Fruit fly (Drosophila melanogaster) whole organism, embryonic: Measurements from ENCODE around the gene Syx4.
A peak's percentile ranks its signal among the peaks of the same experiment; 100 is the strongest.

ENCODE experiments used
- C15 ChIP-seq: fragments of 200-800 bp; sonication (Bioruptor generic); IDR thresholded peaks from 3 replicates; pipeline ENCODE4 v1.3.6; 2022; ENCODE audit warnings: missing biosample characterization, missing genetic modification characterization
- CG10462 ChIP-seq: fragments of 200-800 bp; sonication (Bioruptor generic); optimal IDR thresholded peaks from 2 replicates; lab custom pipeline; 2016; ENCODE audit warnings: missing biosample characterization, missing genetic modification characterization
- CG11560 ChIP-seq: fragments of 200-800 bp; sonication (Bioruptor generic); IDR thresholded peaks from 3 replicates; pipeline ENCODE4 v1.3.6; 2022; ENCODE audit warnings: missing biosample characterization, missing genetic modification characterization
- CG12155 ChIP-seq: fragments of 200-800 bp; sonication (Bioruptor generic); optimal IDR thresholded peaks from 3 replicates; lab custom pipeline; 2016; ENCODE audit warnings: missing biosample characterization, missing genetic modification characterization
- CG12299 ChIP-seq: fragments of 200-800 bp; sonication (Bioruptor generic); optimal IDR thresholded peaks from 2 replicates; lab custom pipeline; 2018; ENCODE audit warnings: missing biosample characterization, mild to moderate bottlenecking, missing genetic modification characterization
- CG13424 ChIP-seq: fragments of 200-800 bp; sonication (Bioruptor generic); optimal IDR thresholded peaks from 2 replicates; lab custom pipeline; 2019; ENCODE audit warnings: missing biosample characterization, mild to moderate bottlenecking, missing genetic modification characterization, moderate library complexity
- CG15011 ChIP-seq: fragments of 200-800 bp; sonication (Bioruptor generic); optimal IDR thresholded peaks from 3 replicates; lab custom pipeline; 2018; ENCODE audit warnings: missing biosample characterization, mild to moderate bottlenecking, missing genetic modification characterization
- CG1529 ChIP-seq: fragments of 200-800 bp; sonication (Bioruptor generic); optimal IDR thresholded peaks from 3 replicates; lab custom pipeline; 2018; ENCODE audit warnings: missing biosample characterization, missing genetic modification characterization
- CG1832 ChIP-seq: fragments of 200-800 bp; sonication (Bioruptor generic); optimal IDR thresholded peaks from 2 replicates; lab custom pipeline; 2017; ENCODE audit warnings: missing biosample characterization, mild to moderate bottlenecking, missing genetic modification characterization, inconsistent platforms
- CG30431 ChIP-seq: fragments of 200-800 bp; sonication (Bioruptor generic); optimal IDR thresholded peaks from 2 replicates; lab custom pipeline; 2017; ENCODE audit warnings: missing biosample characterization, missing genetic modification characterization
- CG3065 ChIP-seq: fragments of 200-800 bp; sonication (Bioruptor generic); optimal IDR thresholded peaks from 2 replicates; lab custom pipeline; 2016; ENCODE audit warnings: missing biosample characterization, missing genetic modification characterization
- CG3407 ChIP-seq: fragments of 200-800 bp; sonication (Bioruptor generic); optimal IDR thresholded peaks from 2 replicates; lab custom pipeline; 2018; ENCODE audit warnings: missing biosample characterization, mild to moderate bottlenecking, missing genetic modification characterization
- CG4820 ChIP-seq: fragments of 200-800 bp; sonication (Bioruptor generic); optimal IDR thresholded peaks from 3 replicates; lab custom pipeline; 2016; ENCODE audit warnings: missing biosample characterization, missing genetic modification characterization
- CG5953 ChIP-seq: fragments of 200-800 bp; sonication (Bioruptor generic); IDR thresholded peaks from 2 replicates; pipeline ENCODE4 v1.3.6; 2022; ENCODE audit warnings: missing biosample characterization, missing genetic modification characterization
- CG6654 ChIP-seq: fragments of 200-800 bp; sonication (Bioruptor generic); optimal IDR thresholded peaks from 2 replicates; lab custom pipeline; 2017; ENCODE audit warnings: missing biosample characterization, mild to moderate bottlenecking, missing genetic modification characterization
- CG7556 ChIP-seq: fragments of 200-800 bp; sonication (Bioruptor generic); optimal IDR thresholded peaks from 2 replicates; lab custom pipeline; 2017; ENCODE audit warnings: missing biosample characterization, mild to moderate bottlenecking, missing genetic modification characterization
- CG7786 ChIP-seq: fragments of 200-800 bp; sonication (Bioruptor generic); optimal IDR thresholded peaks from 2 replicates; lab custom pipeline; 2016; ENCODE audit warnings: missing biosample characterization, missing genetic modification characterization
- CG7963 ChIP-seq: fragments of 200-800 bp; sonication (Bioruptor generic); IDR thresholded peaks from 3 replicates; pipeline ENCODE4 v1.3.6; 2022; ENCODE audit warnings: missing biosample characterization, missing genetic modification characterization; ENCODE audit not compliant: partially characterized antibody
- CG8290 ChIP-seq, 3 experiments: fragments of 200-800 bp; sonication (Bioruptor generic); optimal IDR thresholded peaks; 2 replicates each; lab custom pipeline; 2016 to 2019; ENCODE audit warnings: missing biosample characterization in 3 of 3, missing genetic modification characterization in 3 of 3, mild to moderate bottlenecking in 2 of 3, moderate library complexity in 1 of 3
- CG8359 ChIP-seq: fragments of 200-800 bp; sonication (Bioruptor generic); optimal IDR thresholded peaks from 2 replicates; lab custom pipeline; 2017; ENCODE audit warnings: missing biosample characterization, mild to moderate bottlenecking, missing genetic modification characterization, borderline replicate concordance
- Dad ChIP-seq: fragments of 200-800 bp; sonication (Bioruptor generic); optimal IDR thresholded peaks from 3 replicates; lab custom pipeline; 2016; ENCODE audit warnings: missing biosample characterization, missing genetic modification characterization
- Dp ChIP-seq: fragments of 200-800 bp; sonication (Bioruptor generic); optimal IDR thresholded peaks from 2 replicates; lab custom pipeline; 2018; ENCODE audit warnings: missing biosample characterization, mild to moderate bottlenecking, missing genetic modification characterization, moderate library complexity
- Eip74EF ChIP-seq, 2 experiments: fragments of 200-800 bp in 1 of 2; fragments of >200 bp in 1 of 2; sonication (Bioruptor generic) in 1 of 2; optimal IDR thresholded peaks; 2 replicates each; lab custom pipeline; 2017 to 2019; ENCODE audit warnings: missing biosample characterization in 2 of 2, missing genetic modification characterization in 2 of 2, mild to moderate bottlenecking in 1 of 2, moderate library complexity in 1 of 2
- MTF-1 ChIP-seq: fragments of 200-800 bp; sonication (Bioruptor generic); optimal IDR thresholded peaks from 2 replicates; lab custom pipeline; 2018; ENCODE audit warnings: missing biosample characterization, mild to moderate bottlenecking, missing genetic modification characterization, borderline replicate concordance
- Nf-YC ChIP-seq: fragments of 200-800 bp; optimal IDR thresholded peaks from 3 replicates; lab custom pipeline; 2019; ENCODE audit warnings: missing biosample characterization, mild to moderate bottlenecking, missing genetic modification characterization, moderate library complexity
- Oli ChIP-seq: fragments of 200-800 bp; sonication (Bioruptor generic); optimal IDR thresholded peaks from 2 replicates; lab custom pipeline; 2018; ENCODE audit warnings: missing biosample characterization, mild to moderate bottlenecking, missing genetic modification characterization, moderate library complexity
- Scr ChIP-seq: fragments of 200-800 bp; sonication (Bioruptor generic); IDR thresholded peaks from 2 replicates; pipeline ENCODE4 v1.3.6; 2022; ENCODE audit warnings: missing biosample characterization, missing genetic modification characterization; ENCODE audit not compliant: partially characterized antibody
- Usf ChIP-seq: fragments of 200-800 bp; sonication (Bioruptor generic); optimal IDR thresholded peaks from 2 replicates; lab custom pipeline; 2017; ENCODE audit warnings: missing genotype, missing biosample characterization, missing genetic modification characterization
- ab ChIP-seq: fragments of 200-800 bp; sonication (Bioruptor generic); optimal IDR thresholded peaks from 2 replicates; lab custom pipeline; 2016; ENCODE audit warnings: missing biosample characterization, missing genetic modification characterization
- abd-A ChIP-seq: fragments of 200-800 bp; sonication (Bioruptor generic); optimal IDR thresholded peaks from 3 replicates; lab custom pipeline; 2019; ENCODE audit warnings: missing biosample characterization, mild to moderate bottlenecking, missing genetic modification characterization, moderate library complexity
- amos ChIP-seq: fragments of 200-800 bp; sonication (Bioruptor generic); IDR thresholded peaks from 2 replicates; pipeline ENCODE4 v1.3.6; 2022; ENCODE audit warnings: missing biosample characterization, missing genetic modification characterization; ENCODE audit not compliant: partially characterized antibody
- ato ChIP-seq: fragments of 200-800 bp; sonication (Bioruptor generic); IDR thresholded peaks from 2 replicates; pipeline ENCODE4 v1.3.6; 2022; ENCODE audit warnings: missing biosample characterization, missing genetic modification characterization; ENCODE audit not compliant: partially characterized antibody
- chm ChIP-seq: fragments of 200-800 bp; sonication (Bioruptor generic); IDR thresholded peaks from 2 replicates; pipeline ENCODE4 v1.3.6; 2022; ENCODE audit warnings: missing biosample characterization, missing genetic modification characterization
- fd3F ChIP-seq: fragments of 200-800 bp; sonication (Bioruptor generic); optimal IDR thresholded peaks from 2 replicates; lab custom pipeline; 2018; ENCODE audit warnings: missing biosample characterization, mild to moderate bottlenecking, missing genetic modification characterization, moderate library complexity
- gem ChIP-seq: fragments of 200-800 bp; sonication (Bioruptor generic); optimal IDR thresholded peaks from 2 replicates; lab custom pipeline; 2019; ENCODE audit warnings: missing biosample characterization, mild to moderate bottlenecking, missing genetic modification characterization, moderate library complexity
- gfzf ChIP-seq: fragments of 200-800 bp; sonication (Bioruptor generic); optimal IDR thresholded peaks from 2 replicates; lab custom pipeline; 2016; ENCODE audit warnings: missing biosample characterization, mild to moderate bottlenecking, missing genetic modification characterization, moderate library complexity
- h ChIP-seq: fragments of >200 bp; optimal IDR thresholded peaks from 2 replicates; lab custom pipeline; 2017
- lab ChIP-seq: fragments of 200-800 bp; sonication (Bioruptor generic); optimal IDR thresholded peaks from 3 replicates; lab custom pipeline; 2017; ENCODE audit warnings: missing biosample characterization, missing genetic modification characterization, mild to moderate bottlenecking, moderate library complexity, missing genetic modification reagents
- nerfin-1 ChIP-seq: fragments of 200-800 bp; sonication (Bioruptor generic); optimal IDR thresholded peaks from 3 replicates; lab custom pipeline; 2019; ENCODE audit warnings: missing biosample characterization, mild to moderate bottlenecking, missing genetic modification characterization, moderate library complexity
- org-1 ChIP-seq: fragments of 200-800 bp; sonication (Bioruptor generic); optimal IDR thresholded peaks from 2 replicates; lab custom pipeline; 2017; ENCODE audit warnings: missing biosample characterization, missing genetic modification characterization
- peb ChIP-seq: fragments of 200-800 bp; sonication (Bioruptor generic); IDR thresholded peaks from 2 replicates; pipeline ENCODE4 v1.3.6; 2022; ENCODE audit warnings: missing biosample characterization, missing genetic modification characterization
- sc ChIP-seq, 3 experiments: fragments of >200 bp in 2 of 3; fragments of 200-800 bp in 1 of 3; sonication (Bioruptor generic) in 1 of 3; optimal IDR thresholded peaks; 2 replicates in 2 of 3; 3 replicates in 1 of 3; lab custom pipeline; 2017; ENCODE audit warnings: mild to moderate bottlenecking in 1 of 3, missing biosample characterization in 1 of 3, missing genetic modification characterization in 1 of 3, missing genetic modification reagents in 1 of 3
- sens ChIP-seq: fragments of 200-800 bp; sonication (Bioruptor generic); peaks from one replicate; lab custom pipeline; 2016; ENCODE audit warnings: missing biosample characterization, missing genetic modification characterization
- slp2 ChIP-seq: fragments of 200-800 bp; sonication (Bioruptor generic); optimal IDR thresholded peaks from 2 replicates; lab custom pipeline; 2016; ENCODE audit warnings: missing biosample characterization, missing genetic modification characterization
- tgo ChIP-seq: fragments of 200-800 bp; sonication (Bioruptor generic); IDR thresholded peaks from 3 replicates; pipeline ENCODE4 v1.3.6; 2022; ENCODE audit warnings: missing biosample characterization, missing genetic modification characterization
- vfl ChIP-seq: fragments of 200-800 bp; sonication (Bioruptor generic); optimal IDR thresholded peaks from 2 replicates; lab custom pipeline; 2016; ENCODE audit warnings: missing biosample characterization, missing genetic modification characterization
- yki ChIP-seq: fragments of >200 bp; optimal IDR thresholded peaks from 3 replicates; lab custom pipeline; 2018
- zen ChIP-seq: fragments of 200-800 bp; sonication (Bioruptor generic); optimal IDR thresholded peaks from 3 replicates; lab custom pipeline; 2018; ENCODE audit warnings: missing biosample characterization, mild to moderate bottlenecking, missing genetic modification characterization, moderate library complexity
- zfh2 ChIP-seq: fragments of 200-800 bp; sonication (Bioruptor generic); optimal IDR thresholded peaks from 2 replicates; lab custom pipeline; 2016; ENCODE audit warnings: missing biosample characterization, missing genetic modification characterization

Syx4 gene

dm6 chrX:2787267-2787666 is 43.4 kb upstream of the Syx4 start (continued):
- TF ChIP-seq CG8359, result peak; percentile 62
- TF ChIP-seq yki (lab: Kevin White, UChicago), result no peak
- TF ChIP-seq MTF-1 (GFP tag; lab: Kevin White, UChicago), result peak; percentile 43
- TF ChIP-seq CG1832 (GFP tag; lab: Kevin White, UChicago), result no peak
- TF ChIP-seq sens (GFP tag; lab: Kevin White, UChicago), result peak; percentile 98
- TF ChIP-seq lab (GFP tag; lab: Kevin White, UChicago), result peak; percentile 87
- peak; percentile 89 for TF ChIP-seq CG13424 (tag; lab: Kevin White, UChicago)
- TF ChIP-seq zfh2 (GFP tag; lab: Kevin White, UChicago), result peak; percentile 71
- TF ChIP-seq Nf-YC (tag; lab: Kevin White, UChicago), result peak; percentile 63
- peak; percentile 53 for TF ChIP-seq CG7786 (GFP tag; lab: Kevin White, UChicago)
- peak; percentile 75 for TF ChIP-seq Usf (GFP tag; lab: Kevin White, UChicago)
- TF ChIP-seq gfzf (GFP tag; lab: Kevin White, UChicago), result no peak
- no peak for TF ChIP-seq CG7963 (GFP tag; lab: Robert Waterston, UW)
- TF ChIP-seq ato (GFP tag; lab: Robert Waterston, UW), result no peak
- no peak for TF ChIP-seq Dp (GFP tag; lab: Kevin White, UChicago)
- TF ChIP-seq sc (optimal IDR thresholded peaks at IDR 0.05; lab: Kevin White, UChicago), result no peak
- peak; percentile 70 for TF ChIP-seq sc (GFP tag; optimal IDR thresholded peaks at IDR 0.05; lab: Kevin White, UChicago)
- TF ChIP-seq CG3065 (GFP tag; lab: Kevin White, UChicago), result no peak
- no peak; the same call in 2 of the 3 replicates for TF ChIP-seq C15 (GFP tag; lab: Robert Waterston, UW)
- no peak for TF ChIP-seq Scr (GFP tag; lab: Robert Waterston, UW)
- TF ChIP-seq Dad (GFP tag; lab: Kevin White, UChicago), result peak; percentile 95
- TF ChIP-seq nerfin-1 (tag; lab: Kevin White, UChicago), result peak; percentile 69
- TF ChIP-seq CG1529 (GFP tag; lab: Kevin White, UChicago), result peak; percentile 81
- peak; percentile 70 for TF ChIP-seq CG5953 (GFP tag; lab: Robert Waterston, UW)
- peak; percentile 32 for TF ChIP-seq vfl (GFP tag; lab: Kevin White, UChicago)
- peak; percentile 93 for TF ChIP-seq gem (tag; lab: Kevin White, UChicago)
- peak in 1 of 2 experiments; percentile 85 for TF ChIP-seq Eip74EF (GFP tag; optimal IDR thresholded peaks at IDR 0.05; lab: Kevin White, UChicago)
- peak; percentile 58 for TF ChIP-seq CG12299
- TF ChIP-seq amos (GFP tag; lab: Robert Waterston, UW), result no peak
- peak; percentile 66; the same call in 1 of the 2 replicates for TF ChIP-seq peb (GFP tag; lab: Robert Waterston, UW)
- peak; percentile 89 for TF ChIP-seq org-1 (GFP tag; lab: Kevin White, UChicago)
- peak; percentile 93 for TF ChIP-seq Oli (tag; lab: Kevin White, UChicago)
- TF ChIP-seq CG4820 (GFP tag; lab: Kevin White, UChicago), result peak; percentile 83
- peak; percentile 70 for TF ChIP-seq CG3407 (GFP tag; lab: Kevin White, UChicago)
- TF ChIP-seq CG11560 (tag; lab: Robert Waterston, UW), result 0 out of 3 replicates have a peak, but pooled peaks have one; percentile 54
- TF ChIP-seq ab (GFP tag; lab: Kevin White, UChicago), result peak; percentile 52
- peak; percentile 75 for TF ChIP-seq CG15011
- TF ChIP-seq abd-A (tag; lab: Kevin White, UChicago), result no peak
- peak; percentile 67; the same call in 1 of the 2 replicates for TF ChIP-seq chm (GFP tag; lab: Robert Waterston, UW)
- TF ChIP-seq CG30431, result peak; percentile 75
- peak; percentile 65 for TF ChIP-seq CG8290 (GFP tag; optimal IDR thresholded peaks at IDR 0.05; lab: Kevin White, UChicago)
- TF ChIP-seq CG8290 (tag; optimal IDR thresholded peaks at IDR 0.05; lab: Kevin White, UChicago), result peak in 1 of 2 experiments; percentile 63
- TF ChIP-seq zen, result peak; percentile 50
- TF ChIP-seq CG7556 (GFP tag; lab: Kevin White, UChicago), result peak; percentile 89
- peak; percentile 81 for TF ChIP-seq fd3F (GFP tag; lab: Kevin White, UChicago)
- TF ChIP-seq h (lab: Kevin White, UChicago), result no peak
- peak; percentile 67 for TF ChIP-seq CG6654 (GFP tag; lab: Kevin White, UChicago)
- TF ChIP-seq tgo, result peak; percentile 79; the same call in 2 of the 3 replicates
- peak; percentile 66 for TF ChIP-seq CG12155 (GFP tag; lab: Kevin White, UChicago)
- TF ChIP-seq slp2, result peak; percentile 46
- peak; percentile 48 for TF ChIP-seq CG10462 (GFP tag; lab: Kevin White, UChicago)
